Fruit fly (Drosophila melanogaster) S2 (cell line): ENCODE measurements around the gene Pif1A.
A peak's percentile ranks its signal among the peaks of the same experiment; 100 is the strongest.

Experiments used
- CG8478 ChIP-seq: fragments of >200 bp; optimal IDR thresholded peaks from 2 replicates; lab custom pipeline; 2018
- CTCF ChIP-seq, 2 experiments: fragments of >200 bp; optimal IDR thresholded peaks; 2 replicates each; lab custom pipeline; 2018

Pif1A gene

DNA sequence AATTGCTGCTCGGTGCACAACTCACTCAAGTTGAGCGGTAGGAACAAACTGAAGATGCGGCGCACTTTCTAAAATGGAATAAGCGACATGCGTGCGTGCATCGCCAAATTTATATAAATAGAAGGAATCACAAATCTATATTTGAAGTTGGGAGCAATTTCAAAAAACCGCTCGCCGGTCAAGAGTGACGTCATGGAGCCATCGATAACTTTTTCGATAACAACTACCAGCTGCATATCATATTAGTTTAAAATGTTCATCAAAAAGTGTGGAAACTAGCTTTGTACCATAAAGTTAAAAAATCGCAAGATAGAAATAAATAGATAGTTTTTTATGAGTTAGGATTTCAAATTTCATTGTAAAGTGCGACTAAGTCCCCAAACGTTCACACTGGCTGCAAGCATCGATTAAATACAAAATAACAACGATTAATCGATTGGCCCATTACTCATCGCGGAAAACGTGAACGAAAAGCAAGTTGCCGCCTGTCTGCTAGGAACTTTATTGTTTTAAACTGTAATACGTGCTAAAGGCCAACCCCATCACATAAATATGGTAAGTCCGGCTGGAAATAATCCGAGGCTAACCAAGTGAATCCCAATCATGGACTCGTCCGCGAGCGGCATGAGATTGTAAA lies at the start of gene Pif1A, which contains the start of the genes Pif1B and CCT7:
Gene Pif1A, minus strand, starts transcription at position 51 of the 637 bp plus-strand sequence.
Gene Pif1B, minus strand, starts transcription at position 51 of the 637 bp plus-strand sequence.
Gene CCT7, plus strand, starts transcription at position 439 of the 637 bp plus-strand sequence.
- TF ChIP-seq CTCF (optimal IDR thresholded peaks at IDR 0.05; lab: Kevin White, UChicago), result no peak
- no peak for TF ChIP-seq CG8478

DNA sequence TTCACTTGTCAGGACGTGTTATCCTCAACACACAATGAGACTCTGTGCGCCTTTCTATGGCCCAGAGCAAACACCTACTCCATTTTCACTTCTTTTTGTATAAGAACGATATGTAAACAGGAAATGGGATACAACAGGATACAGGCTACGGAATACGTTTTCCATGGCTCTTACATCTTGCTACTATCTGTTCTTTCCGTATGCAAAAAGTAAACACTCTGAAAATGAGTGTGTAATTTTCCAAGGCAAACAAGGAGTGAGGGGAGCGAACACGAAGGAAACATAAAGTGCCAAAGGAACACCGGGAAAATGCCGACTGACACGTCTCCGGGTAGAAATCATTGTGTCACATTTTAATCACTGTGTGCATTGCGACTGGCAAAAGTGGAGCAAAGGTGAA lies 49.6 kb upstream of the Pif1A start:
- TF ChIP-seq CTCF (optimal IDR thresholded peaks at IDR 0.05; lab: Kevin White, UChicago) (no peak), CG8478 (no peak)

DNA sequence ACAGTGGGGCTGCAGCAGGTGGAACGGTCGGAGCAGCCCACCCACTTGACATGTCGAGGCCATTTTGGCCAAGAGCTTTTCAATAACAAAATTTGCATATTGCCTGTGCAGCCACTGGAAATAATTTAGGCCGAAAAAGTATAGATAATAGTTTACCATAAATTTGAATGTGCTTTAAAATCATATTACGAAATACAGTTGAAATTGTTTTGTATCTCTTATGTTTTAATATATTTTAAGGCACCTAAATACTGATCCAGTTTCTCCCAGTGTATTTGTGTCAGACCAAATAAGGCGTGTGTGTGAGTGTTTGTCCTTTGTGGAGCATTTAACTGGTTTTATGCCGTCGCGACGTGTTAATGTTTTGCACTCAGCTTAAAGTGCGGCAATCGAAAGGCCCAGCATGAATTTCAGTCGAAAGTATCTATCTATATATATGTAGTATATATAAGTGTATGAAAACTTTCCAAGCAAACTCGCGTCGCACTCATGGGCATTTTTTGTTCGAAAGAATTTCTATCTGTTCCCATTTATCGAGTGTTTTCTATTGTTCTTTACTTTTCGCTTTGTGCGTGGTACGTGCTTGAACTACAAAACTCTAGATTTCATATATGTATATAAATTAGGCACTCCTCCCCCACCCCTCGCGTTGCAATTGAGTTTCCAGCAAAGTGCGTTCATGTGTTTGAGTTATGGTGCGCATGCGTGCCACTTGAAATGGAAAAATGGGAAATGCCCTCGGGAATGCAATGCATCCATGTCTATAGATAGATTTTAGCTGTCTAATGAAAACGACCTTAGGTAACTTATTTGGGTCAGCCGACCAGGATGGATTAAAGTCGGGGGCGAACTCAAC lies 48.6 kb upstream of the Pif1A start:
- no peak for TF ChIP-seq CTCF (optimal IDR thresholded peaks at IDR 0.05; lab: Kevin White, UChicago)
- no peak for TF ChIP-seq CG8478

DNA sequence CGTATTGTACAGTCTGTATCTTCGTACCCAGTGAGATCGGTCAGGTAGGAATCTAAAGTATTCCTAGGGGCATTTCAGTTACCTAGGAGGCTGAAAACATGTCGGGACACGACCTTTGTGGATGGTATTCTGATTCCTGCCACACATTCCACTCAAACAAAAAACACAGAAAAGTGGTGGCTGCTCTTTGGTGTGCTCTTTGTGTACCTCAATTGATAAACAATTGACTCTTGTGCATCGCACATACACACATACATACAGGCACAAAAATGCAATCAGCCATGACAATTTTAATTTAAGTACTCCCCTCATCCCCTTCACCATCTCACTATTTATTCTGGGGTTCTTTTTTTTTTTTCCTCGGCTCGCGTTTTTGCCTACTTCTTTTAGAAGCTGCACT lies 47.2 kb upstream of the Pif1A start:
- TF ChIP-seq CG8478 (no peak), CTCF (optimal IDR thresholded peaks at IDR 0.05; lab: Kevin White, UChicago) (no peak)

DNA sequence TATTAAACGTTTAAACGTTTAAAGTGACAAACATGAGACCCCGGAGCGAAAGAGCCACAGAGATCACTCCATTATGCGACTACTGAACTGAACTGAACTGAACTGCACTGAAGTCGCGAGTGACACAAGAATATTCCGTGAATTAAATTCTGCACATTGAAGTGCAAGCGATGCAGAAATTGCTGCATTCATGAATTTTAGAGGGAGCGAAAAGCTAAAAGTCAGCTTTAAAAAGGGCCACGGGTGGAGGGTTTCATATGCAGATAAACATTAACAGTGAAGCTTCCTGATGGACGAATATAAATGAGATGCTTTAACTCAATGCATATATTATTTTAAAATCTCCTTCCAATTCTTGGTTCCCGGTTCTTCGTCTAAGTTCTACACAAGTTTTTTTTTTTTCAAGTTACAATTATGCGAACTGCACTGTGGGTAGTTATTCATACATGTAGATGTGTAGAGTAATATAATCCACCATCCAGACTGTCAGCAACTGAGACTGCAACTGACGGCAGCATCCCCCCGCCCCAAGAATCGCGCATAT lies 46.2 kb upstream of the Pif1A start:
- TF ChIP-seq CTCF (optimal IDR thresholded peaks at IDR 0.05; lab: Kevin White, UChicago), result no peak
- TF ChIP-seq CG8478, result no peak

DNA sequence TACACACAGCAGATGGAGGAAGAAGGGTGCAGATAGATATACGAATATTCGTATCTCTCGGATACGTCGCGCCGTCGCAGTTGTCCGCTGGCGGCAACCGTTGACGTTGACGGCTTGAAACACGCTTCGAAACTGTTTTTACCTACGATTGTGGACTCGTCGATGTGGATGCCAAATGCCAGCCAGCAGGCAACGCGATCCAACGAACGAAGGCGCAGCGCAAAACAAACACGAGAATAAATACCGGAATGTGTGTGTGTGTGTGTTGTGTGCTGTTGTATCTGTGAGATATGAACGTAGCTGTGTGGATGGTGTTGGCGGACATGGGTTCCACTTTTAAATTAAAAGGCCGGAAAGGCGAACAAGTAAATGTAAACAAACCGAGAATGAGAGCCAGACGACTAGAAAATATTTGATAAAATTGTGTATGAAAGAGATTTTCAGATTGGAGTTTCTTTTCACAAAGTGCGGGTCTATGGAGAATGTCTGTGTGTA lies 45.2 kb upstream of the Pif1A start:
- no peak for TF ChIP-seq CTCF (optimal IDR thresholded peaks at IDR 0.05; lab: Kevin White, UChicago)
- no peak for TF ChIP-seq CG8478

DNA sequence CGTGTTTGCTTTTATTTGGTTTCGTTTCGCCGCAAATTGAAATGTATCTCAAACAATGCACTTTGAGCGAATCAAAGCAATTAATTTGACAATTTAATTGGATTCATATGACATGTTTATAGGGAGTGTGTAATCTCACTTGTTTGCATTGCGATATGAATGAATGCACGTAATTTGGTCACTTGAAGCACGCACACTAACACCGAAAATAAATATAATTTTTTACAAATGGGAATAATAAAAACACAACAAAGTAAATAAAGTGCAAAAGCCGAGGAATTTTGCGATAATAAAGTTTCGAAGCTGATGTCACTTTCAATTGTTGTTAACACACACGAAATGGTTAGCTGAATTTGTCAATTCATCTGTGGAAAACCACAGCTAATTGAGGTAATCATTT lies 44.0 kb upstream of the Pif1A start:
- no peak for TF ChIP-seq CG8478
- no peak for TF ChIP-seq CTCF (optimal IDR thresholded peaks at IDR 0.05; lab: Kevin White, UChicago)

DNA sequence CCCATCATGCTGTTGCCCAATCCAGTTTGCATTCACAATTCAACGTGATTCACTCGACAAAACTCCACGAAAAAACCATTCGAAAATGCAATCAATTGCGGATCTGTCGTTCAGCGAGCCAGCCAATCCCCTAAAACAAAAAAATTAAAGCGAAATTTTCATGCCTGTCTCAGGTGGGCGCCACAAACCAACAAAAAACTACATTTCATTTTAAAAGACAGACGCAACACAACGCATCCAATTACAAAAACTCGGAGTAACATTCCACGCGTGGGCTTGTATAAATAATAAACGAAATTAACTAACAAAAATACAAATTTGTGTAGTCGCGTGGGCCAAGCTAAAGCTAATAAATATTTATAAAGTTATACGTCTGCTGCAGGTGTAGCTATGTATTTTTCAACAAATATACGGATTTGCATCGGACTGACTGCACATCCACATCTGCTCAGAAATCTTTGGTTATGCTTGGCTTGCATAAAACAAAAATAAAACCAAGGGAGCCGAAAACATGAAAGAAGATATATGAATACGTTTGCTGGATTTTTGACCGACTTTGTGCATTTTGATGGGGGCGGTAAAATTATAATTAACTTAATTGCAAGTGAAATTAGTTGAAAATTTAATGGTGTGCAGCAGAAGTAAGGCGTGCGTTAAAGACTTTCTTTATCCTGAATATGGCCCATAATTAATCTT lies 43.1 kb upstream of the Pif1A start:
- TF ChIP-seq CTCF (optimal IDR thresholded peaks at IDR 0.05; lab: Kevin White, UChicago), result no peak
- TF ChIP-seq CG8478, result no peak

DNA sequence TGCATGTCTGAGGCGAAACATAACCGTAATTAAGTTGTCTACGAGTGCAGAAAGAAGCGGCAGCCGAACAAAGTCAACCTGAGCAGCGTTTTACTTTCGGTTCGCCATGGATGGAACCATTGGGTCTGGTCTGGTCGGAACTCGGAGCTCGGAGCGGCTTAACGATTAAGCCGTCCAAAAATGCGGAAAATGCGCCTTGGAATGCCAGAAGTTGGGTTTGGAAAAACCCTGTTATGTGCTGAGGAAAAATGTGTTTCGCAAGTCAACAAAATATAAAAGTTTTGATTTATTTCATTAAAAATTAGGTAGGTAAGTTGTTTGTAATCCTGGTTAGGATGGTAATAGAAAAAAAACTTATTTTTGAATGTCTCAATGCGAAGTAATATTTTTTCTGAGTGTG lies 40.6 kb upstream of the Pif1A start:
- no peak for TF ChIP-seq CG8478
- no peak for TF ChIP-seq CTCF (optimal IDR thresholded peaks at IDR 0.05; lab: Kevin White, UChicago)

DNA sequence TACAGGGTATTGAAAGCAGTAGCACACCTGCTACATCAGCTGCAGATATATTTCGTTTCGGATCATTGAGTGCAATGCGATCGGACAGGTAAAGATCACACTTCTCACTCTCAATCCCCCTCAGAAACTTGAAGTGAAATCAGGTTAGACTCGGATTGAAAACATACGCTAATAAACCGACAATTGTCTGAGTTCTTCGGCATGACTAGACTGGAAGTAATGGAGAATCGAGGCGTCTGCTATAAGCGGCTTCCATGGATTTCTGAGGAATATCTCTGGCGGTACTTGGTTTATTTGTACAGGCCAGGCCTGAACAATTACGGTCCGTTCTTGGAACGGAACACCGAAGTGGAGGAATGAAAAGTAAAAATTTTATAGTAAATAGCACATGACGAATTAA lies 40.1 kb upstream of the Pif1A start:
- TF ChIP-seq CG8478, result no peak
- TF ChIP-seq CTCF (optimal IDR thresholded peaks at IDR 0.05; lab: Kevin White, UChicago), result no peak

DNA sequence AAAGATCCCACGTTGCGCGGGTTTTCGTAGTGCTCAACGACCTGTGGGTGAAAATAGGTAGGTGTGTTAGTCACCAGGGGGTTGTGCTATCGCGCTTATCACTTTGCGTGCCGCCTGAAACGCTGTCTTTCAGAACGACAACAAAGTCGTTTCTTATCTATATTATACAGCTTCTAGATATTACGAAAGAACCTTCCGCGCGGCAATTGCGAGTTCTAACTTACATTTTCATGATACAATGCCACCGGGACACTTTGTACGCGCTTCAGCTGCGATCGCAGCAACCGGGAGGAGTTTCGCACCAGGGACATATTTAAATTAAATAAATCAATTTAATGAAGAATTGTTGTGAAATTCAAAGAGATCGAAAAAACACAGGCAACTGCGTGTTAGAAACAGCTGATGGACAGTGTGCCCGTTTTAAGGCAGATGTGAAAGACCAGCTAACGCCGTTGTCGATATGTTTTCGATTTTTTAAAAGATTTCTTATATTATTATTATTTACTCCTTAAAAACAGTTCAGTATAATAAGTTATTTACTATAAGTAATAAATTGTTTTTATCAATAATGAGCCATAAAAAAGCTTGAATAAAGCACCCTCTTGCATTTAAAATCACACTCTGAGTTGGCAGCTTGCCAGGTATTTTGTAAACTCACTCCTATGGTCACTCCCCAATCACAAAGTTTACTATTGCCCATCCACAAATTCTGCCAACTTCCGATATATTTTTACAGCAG lies 23.0 kb upstream of the Pif1A start, which contains the start of the genes IscU and CG8379:
Gene IscU, minus strand, starts transcription at position 417 of the 739 bp plus-strand sequence.
Gene CG8379, plus strand, starts transcription at position 651 of the 739 bp plus-strand sequence.
- no peak for TF ChIP-seq CG8478
- no peak for TF ChIP-seq CTCF (optimal IDR thresholded peaks at IDR 0.05; lab: Kevin White, UChicago)

DNA sequence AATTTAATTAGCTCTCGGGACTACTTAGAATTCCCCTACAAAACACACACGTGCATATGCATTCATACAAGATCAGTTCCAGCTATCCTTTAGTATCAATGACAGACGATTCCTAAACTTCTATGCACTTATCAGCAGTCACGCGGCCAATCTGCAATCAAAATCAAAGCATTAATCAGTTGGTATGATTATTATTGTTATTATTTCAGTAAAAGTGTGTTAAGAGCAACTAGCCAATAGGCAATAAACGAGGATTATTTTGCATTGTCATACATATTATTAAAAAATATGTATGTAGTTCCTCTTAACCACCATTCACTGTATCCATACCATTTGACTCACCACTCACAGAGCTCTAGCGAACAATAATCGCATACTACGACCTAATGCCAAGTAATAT lies 21.9 kb upstream of the Pif1A start:
- TF ChIP-seq CG8478 (no peak), CTCF (optimal IDR thresholded peaks at IDR 0.05; lab: Kevin White, UChicago) (no peak)

DNA sequence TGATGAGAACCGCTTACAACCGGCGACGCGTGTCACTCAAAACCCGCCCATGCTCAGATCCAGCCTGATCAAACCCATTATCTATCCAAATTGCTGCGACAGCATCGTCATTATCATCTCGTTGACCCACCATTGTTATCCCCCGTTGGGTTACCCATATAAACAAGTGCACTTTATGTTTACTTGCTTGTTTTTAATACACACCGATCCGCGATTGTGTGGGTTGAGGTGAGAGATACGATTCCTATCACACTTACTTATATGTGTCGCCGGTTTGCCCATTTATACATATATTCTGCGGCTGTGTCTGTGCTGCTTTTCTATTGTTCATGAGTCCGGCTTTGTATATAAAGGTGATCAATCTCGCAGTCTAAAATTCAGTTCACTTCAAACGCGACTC lies 20.6 kb upstream of the Pif1A start, which contains the start of gene CG8369:
Gene CG8369, plus strand, starts transcription at position 386 of the 400 bp plus-strand sequence.
- no peak for TF ChIP-seq CTCF (optimal IDR thresholded peaks at IDR 0.05; lab: Kevin White, UChicago)
- TF ChIP-seq CG8478, result no peak

DNA sequence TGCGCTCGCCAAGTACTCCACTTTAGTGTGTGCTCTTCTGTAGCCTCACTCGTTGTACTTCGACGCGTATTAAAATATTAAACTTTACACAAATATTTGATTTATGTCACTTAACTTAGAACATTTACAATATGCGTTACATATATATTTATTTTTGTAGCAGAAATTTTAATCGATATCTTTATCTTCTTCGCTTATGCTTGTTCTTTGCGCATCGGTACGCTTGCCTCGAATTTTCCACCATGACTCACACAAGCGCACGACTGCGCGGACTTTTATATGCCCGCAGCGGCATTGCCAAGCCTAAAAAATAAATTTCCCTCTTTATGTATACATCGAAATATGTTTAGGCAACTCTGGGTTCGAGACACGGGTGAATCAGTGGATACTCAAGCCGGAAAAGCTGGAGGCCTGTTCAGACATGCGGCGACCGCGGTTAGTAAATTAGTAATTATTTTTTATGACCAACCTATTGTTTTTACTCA lies 19.5 kb upstream of the Pif1A start, which contains the start of gene aqz:
Gene aqz, minus strand, starts transcription at position 255 of the 485 bp plus-strand sequence.
- no peak for TF ChIP-seq CG8478
- TF ChIP-seq CTCF (optimal IDR thresholded peaks at IDR 0.05; lab: Kevin White, UChicago), result peak; percentile 51 to 64
